Fruit fly (Drosophila melanogaster): ENCODE results near the gene rg.

DNA sequence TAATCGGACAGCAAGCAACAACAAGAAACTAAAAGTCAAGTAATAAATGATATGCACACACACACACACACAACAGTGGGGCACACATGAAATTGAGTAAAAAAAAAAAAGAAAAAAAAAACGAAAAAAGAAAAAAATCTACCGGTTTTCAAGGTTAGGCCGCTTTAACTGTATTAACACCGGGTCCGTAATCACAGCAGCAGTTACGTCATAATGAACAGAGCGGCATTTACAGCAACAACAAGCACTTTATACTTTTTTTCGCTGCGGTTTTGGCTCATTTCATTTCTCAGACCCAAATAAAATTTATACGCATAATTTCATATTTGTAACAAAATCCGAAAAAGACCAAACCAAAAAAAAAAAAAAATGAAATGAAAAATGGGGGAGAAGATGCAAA, 29.5 kb upstream of the rg start:
- no peak for TF ChIP-seq CG8478 (optimal IDR thresholded peaks at IDR 0.05)
- no peak for TF ChIP-seq CTCF (optimal IDR thresholded peaks at IDR 0.05)
